Worm (Caenorhabditis elegans) whole organism, L3 larva: ENCODE results near the gene W03F9.9.

ENCODE experiments used
- egl-27 ChIP-seq: sonication (generic microtip); optimal IDR thresholded peaks from 4 replicates; lab custom pipeline; 2017; ENCODE audit warnings: missing biosample characterization, missing genetic modification reagents, missing genetic modification characterization
- fos-1 ChIP-seq: fragments of 150-350 bp; optimal IDR thresholded peaks from 2 replicates; lab custom pipeline; 2014; ENCODE audit warnings: missing biosample characterization, missing genetic modification characterization
- pqm-1 ChIP-seq: fragments of 150-350 bp; optimal IDR thresholded peaks from 2 replicates; lab custom pipeline; 2017; ENCODE audit warnings: missing biosample characterization, missing genetic modification characterization, inconsistent platforms
- ztf-4 ChIP-seq: fragments of 150-350 bp; optimal IDR thresholded peaks from 2 replicates; lab custom pipeline; 2014; ENCODE audit warnings: missing biosample characterization, missing genetic modification characterization

- TF ChIP-seq pqm-1 (no peak), egl-27 (tag; lab: Kevin White, UChicago) (no peak), ztf-4 (tag; lab: Kevin White, UChicago) (no peak), fos-1 (no peak)
Measured at ce11 chrV:176870-177467, 38.3 kb downstream of the W03F9.9 start, which contains the start of gene cul-3.
